Worm (Caenorhabditis elegans) whole organism, late embryonic: ENCODE data around the gene T07F8.1.

Experiments used
- K02D7.2 ChIP-seq: sonication (generic microtip); optimal IDR thresholded peaks from 2 replicates; lab custom pipeline; 2017; ENCODE audit warnings: mild to moderate bottlenecking, missing genetic modification characterization, missing compliant biosample characterization
- ama-1 ChIP-seq: fragments of 150-350 bp; optimal IDR thresholded peaks from 2 replicates; lab custom pipeline; 2014
- ceh-24 ChIP-seq: sonication (generic microtip); optimal IDR thresholded peaks from 2 replicates; lab custom pipeline; 2016; ENCODE audit warnings: mild to moderate bottlenecking, missing genetic modification characterization, missing compliant biosample characterization
- ets-4 ChIP-seq: sonication (generic microtip); optimal IDR thresholded peaks from 2 replicates; lab custom pipeline; 2016; ENCODE audit warnings: missing genetic modification characterization, missing compliant biosample characterization
- hlh-8 ChIP-seq: sonication (generic microtip); optimal IDR thresholded peaks from 2 replicates; lab custom pipeline; 2016; ENCODE audit warnings: missing genotype, missing genetic modification characterization, missing compliant biosample characterization
- lin-11 ChIP-seq: fragments of 200-800 bp; sonication (Bioruptor generic); optimal IDR thresholded peaks from 2 replicates; lab custom pipeline; 2018; ENCODE audit warnings: mild to moderate bottlenecking, missing genetic modification characterization, missing compliant biosample characterization
- npax-4 ChIP-seq: sonication (generic microtip); optimal IDR thresholded peaks from 2 replicates; lab custom pipeline; 2016; ENCODE audit warnings: missing genetic modification characterization, missing compliant biosample characterization
- pqm-1 ChIP-seq: sonication (generic microtip); optimal IDR thresholded peaks from 2 replicates; lab custom pipeline; 2016; ENCODE audit warnings: missing genetic modification characterization, missing compliant biosample characterization
- rnt-1 ChIP-seq: sonication (generic microtip); optimal IDR thresholded peaks from 2 replicates; lab custom pipeline; 2016; ENCODE audit warnings: missing genetic modification characterization, missing compliant biosample characterization
- sox-2 ChIP-seq: fragments of 200-800 bp; sonication (Bioruptor generic); IDR thresholded peaks from 2 replicates; pipeline ENCODE4 v1.3.6; 2022; ENCODE audit warnings: missing genetic modification reagents, missing genetic modification characterization, missing compliant biosample characterization
- syd-9 ChIP-seq: sonication (generic microtip); optimal IDR thresholded peaks from 2 replicates; lab custom pipeline; 2016; ENCODE audit warnings: mild to moderate bottlenecking, missing genetic modification characterization, moderate library complexity, missing compliant biosample characterization
- tbx-2 ChIP-seq: sonication (generic microtip); optimal IDR thresholded peaks from 2 replicates; lab custom pipeline; 2016; ENCODE audit warnings: missing genetic modification characterization, missing compliant biosample characterization
- unc-55 ChIP-seq: sonication (generic microtip); optimal IDR thresholded peaks from 2 replicates; lab custom pipeline; 2017; ENCODE audit warnings: missing biosample characterization, missing genetic modification reagents, missing genetic modification characterization

DNA sequence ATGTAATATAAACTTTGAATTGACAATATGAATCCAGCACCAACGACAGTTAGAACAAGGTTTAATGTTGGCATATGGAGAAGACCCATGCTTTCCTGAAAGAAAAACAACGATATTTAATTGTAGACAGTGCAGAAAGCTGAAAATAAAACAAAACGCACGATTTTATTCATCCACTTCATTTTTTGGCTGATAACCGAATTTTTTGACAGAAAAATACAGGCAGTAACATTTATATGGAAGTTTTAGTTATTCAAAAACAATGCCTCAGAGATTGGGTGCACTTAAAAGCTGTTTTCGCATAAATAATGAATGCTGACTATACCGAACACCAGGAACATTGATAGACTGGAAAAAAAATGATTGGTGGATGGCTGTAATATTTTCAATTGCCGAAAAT, 17.6 kb downstream of the T07F8.1 start, which contains the start of gene mfsd-13.2:
- TF ChIP-seq npax-4 (tag; lab: Kevin White, UChicago) = no peak
- TF ChIP-seq ama-1 (lab: Kevin White, UChicago) = no peak
- no peak for TF ChIP-seq unc-55 (GFP tag; lab: Kevin White, UChicago)
- TF ChIP-seq hlh-8 (tag; lab: Kevin White, UChicago) = no peak
- no peak for TF ChIP-seq syd-9
- no peak for TF ChIP-seq rnt-1
- no peak for TF ChIP-seq sox-2
- TF ChIP-seq ets-4 (tag; lab: Kevin White, UChicago) = no peak
- no peak for TF ChIP-seq tbx-2 (tag; lab: Kevin White, UChicago)
- no peak for TF ChIP-seq ceh-24 (tag; lab: Kevin White, UChicago)
- TF ChIP-seq lin-11 (tag; lab: Kevin White, UChicago) = no peak
- no peak for TF ChIP-seq pqm-1 (tag; lab: Kevin White, UChicago)
- TF ChIP-seq K02D7.2 (tag; lab: Kevin White, UChicago) = no peak
